Fruit fly (Drosophila melanogaster) whole organism, embryonic: ENCODE results near the gene dhd.

Experiments used
- Abd-B ChIP-seq: fragments of 200-800 bp; sonication (Bioruptor generic); optimal IDR thresholded peaks from 2 replicates; lab custom pipeline; 2018; ENCODE audit warnings: missing biosample characterization, mild to moderate bottlenecking, missing genetic modification characterization, moderate library complexity
- BEAF-32 ChIP-seq: fragments of 200-800 bp; sonication (Bioruptor generic); optimal IDR thresholded peaks from 3 replicates; lab custom pipeline; 2017; ENCODE audit warnings: missing biosample characterization, missing genetic modification characterization, mild to moderate bottlenecking, moderate library complexity, missing genetic modification reagents
- Bgb ChIP-seq: fragments of 200-800 bp; sonication (Bioruptor generic); IDR thresholded peaks from 2 replicates; pipeline ENCODE4 v1.3.6; 2022; ENCODE audit warnings: missing biosample characterization, missing genetic modification characterization; ENCODE audit not compliant: partially characterized antibody
- CG10147 ChIP-seq: fragments of 200-800 bp; sonication (Bioruptor generic); optimal IDR thresholded peaks from 2 replicates; lab custom pipeline; 2019; ENCODE audit warnings: missing biosample characterization, mild to moderate bottlenecking, missing genetic modification characterization, moderate library complexity
- CG10267 ChIP-seq: fragments of 200-800 bp; sonication (Bioruptor generic); optimal IDR thresholded peaks from 2 replicates; lab custom pipeline; 2018; ENCODE audit warnings: missing biosample characterization, mild to moderate bottlenecking, missing genetic modification characterization, moderate library complexity
- CG11560 ChIP-seq: fragments of 200-800 bp; sonication (Bioruptor generic); IDR thresholded peaks from 3 replicates; pipeline ENCODE4 v1.3.6; 2022; ENCODE audit warnings: missing biosample characterization, missing genetic modification characterization
- CG12236 ChIP-seq: fragments of 200-800 bp; sonication (Bioruptor generic); optimal IDR thresholded peaks from 2 replicates; lab custom pipeline; 2016; ENCODE audit warnings: missing biosample characterization, missing genetic modification characterization
- CG13287 ChIP-seq: fragments of 200-800 bp; sonication (Bioruptor generic); IDR thresholded peaks from 2 replicates; pipeline ENCODE4 v1.3.6; 2022; ENCODE audit warnings: missing biosample characterization, missing genetic modification characterization; ENCODE audit not compliant: partially characterized antibody
- CG17186 ChIP-seq: fragments of 200-800 bp; sonication (Bioruptor generic); optimal IDR thresholded peaks from 3 replicates; lab custom pipeline; 2017; ENCODE audit warnings: missing biosample characterization, missing genetic modification reagents, missing genetic modification characterization
- CG17361 ChIP-seq: fragments of 200-800 bp; sonication (Bioruptor generic); IDR thresholded peaks from 3 replicates; pipeline ENCODE4 v1.3.6; 2022; ENCODE audit warnings: missing biosample characterization, missing genetic modification characterization
- CG18476 ChIP-seq: fragments of 200-800 bp; sonication (Bioruptor generic); optimal IDR thresholded peaks from 2 replicates; lab custom pipeline; 2016; ENCODE audit warnings: missing biosample characterization, mild to moderate bottlenecking, missing genetic modification characterization
- CG2116 ChIP-seq: fragments of 200-800 bp; sonication (Bioruptor generic); optimal IDR thresholded peaks from 3 replicates; lab custom pipeline; 2018; ENCODE audit warnings: missing biosample characterization, mild to moderate bottlenecking, missing genetic modification characterization
- CG2120 ChIP-seq: fragments of 200-800 bp; sonication (Bioruptor generic); optimal IDR thresholded peaks from 3 replicates; lab custom pipeline; 2016; ENCODE audit warnings: missing biosample characterization, missing genetic modification characterization
- CG3281 ChIP-seq: fragments of 200-800 bp; sonication (Bioruptor generic); optimal IDR thresholded peaks from 3 replicates; lab custom pipeline; 2017; ENCODE audit warnings: missing biosample characterization, mild to moderate bottlenecking, missing genetic modification characterization
- CG33557 ChIP-seq: fragments of 200-800 bp; sonication (Bioruptor generic); optimal IDR thresholded peaks from 2 replicates; lab custom pipeline; 2019; ENCODE audit warnings: missing biosample characterization, mild to moderate bottlenecking, missing genetic modification characterization, moderate library complexity
- CG34224 ChIP-seq: fragments of 200-800 bp; sonication (Bioruptor generic); IDR thresholded peaks from 3 replicates; pipeline ENCODE4 v1.3.6; 2022; ENCODE audit warnings: missing biosample characterization, missing genetic modification characterization; ENCODE audit not compliant: partially characterized antibody
- CG3847 ChIP-seq: fragments of 200-800 bp; sonication (Bioruptor generic); IDR thresholded peaks from 2 replicates; pipeline ENCODE4 v1.3.6; 2022; ENCODE audit warnings: missing biosample characterization, missing genetic modification characterization
- CG3995 ChIP-seq: fragments of 200-800 bp; sonication (Bioruptor generic); optimal IDR thresholded peaks from 3 replicates; lab custom pipeline; 2016; ENCODE audit warnings: missing biosample characterization, missing genetic modification characterization
- CG5180 ChIP-seq: fragments of 200-800 bp; sonication (Bioruptor generic); optimal IDR thresholded peaks from 3 replicates; lab custom pipeline; 2017; ENCODE audit warnings: missing biosample characterization, missing genetic modification characterization, mild to moderate bottlenecking, moderate library complexity, missing genetic modification reagents
- CG8478 ChIP-seq: fragments of >200 bp; optimal IDR thresholded peaks from 2 replicates; lab custom pipeline; 2018
- CG9437 ChIP-seq: fragments of 200-800 bp; sonication (Bioruptor generic); optimal IDR thresholded peaks from 2 replicates; lab custom pipeline; 2018; ENCODE audit warnings: missing biosample characterization, mild to moderate bottlenecking, missing genetic modification characterization
- CG9727 ChIP-seq: fragments of 200-800 bp; sonication (Bioruptor generic); optimal IDR thresholded peaks from 3 replicates; lab custom pipeline; 2017; ENCODE audit warnings: missing biosample characterization, mild to moderate bottlenecking, missing genetic modification characterization
- CG9797 ChIP-seq: fragments of 200-800 bp; sonication (Bioruptor generic); optimal IDR thresholded peaks from 3 replicates; lab custom pipeline; 2018; ENCODE audit warnings: missing biosample characterization, mild to moderate bottlenecking, missing genetic modification characterization
- CHES-1-like ChIP-seq: fragments of 200-800 bp; sonication (Bioruptor generic); optimal IDR thresholded peaks from 2 replicates; lab custom pipeline; 2016; ENCODE audit warnings: missing biosample characterization, missing genetic modification characterization
- E2f1 ChIP-seq: fragments of 200-800 bp; sonication (Bioruptor generic); IDR thresholded peaks from 2 replicates; pipeline ENCODE4 v1.3.6; 2022; ENCODE audit warnings: missing biosample characterization, missing genetic modification characterization
- H2.0 ChIP-seq: fragments of 200-800 bp; sonication (Bioruptor generic); IDR thresholded peaks from 2 replicates; pipeline ENCODE4 v1.3.6; 2022; ENCODE audit warnings: missing biosample characterization, missing genetic modification characterization
- Hmr ChIP-seq: fragments of 200-800 bp; sonication (Bioruptor generic); optimal IDR thresholded peaks from 3 replicates; lab custom pipeline; 2017; ENCODE audit warnings: mild to moderate bottlenecking, missing biosample characterization, missing genetic modification reagents, missing genetic modification characterization
- Hr51 ChIP-seq, 2 experiments: fragments of 200-800 bp; sonication (Bioruptor generic); optimal IDR thresholded peaks; 2 replicates in 1 of 2; 3 replicates in 1 of 2; lab custom pipeline; 2016 to 2018; ENCODE audit warnings: missing biosample characterization in 2 of 2, missing genetic modification characterization in 2 of 2, mild to moderate bottlenecking in 1 of 2, moderate library complexity in 1 of 2
- Pdp1 ChIP-seq, 2 experiments: fragments of 200-800 bp; sonication (Bioruptor generic); optimal IDR thresholded peaks; 3 replicates each; lab custom pipeline; 2016; ENCODE audit warnings: missing biosample characterization in 2 of 2, missing genetic modification characterization in 2 of 2, mild to moderate bottlenecking in 1 of 2, moderate library complexity in 1 of 2
- Stat92E ChIP-seq, 3 experiments: fragments of >200 bp in 2 of 3; fragments of 200-800 bp in 1 of 3; sonication (Bioruptor generic) in 1 of 3; optimal IDR thresholded peaks; 2 replicates each; lab custom pipeline; 2017 to 2019; ENCODE audit warnings: missing biosample characterization in 3 of 3, missing genetic modification characterization in 3 of 3, mild to moderate bottlenecking in 1 of 3, moderate library complexity in 1 of 3
- abd-A ChIP-seq: fragments of 200-800 bp; sonication (Bioruptor generic); optimal IDR thresholded peaks from 3 replicates; lab custom pipeline; 2019; ENCODE audit warnings: missing biosample characterization, mild to moderate bottlenecking, missing genetic modification characterization, moderate library complexity
- dan ChIP-seq: fragments of 200-800 bp; sonication (Bioruptor generic); IDR thresholded peaks from 2 replicates; pipeline ENCODE4 v1.3.6; 2022; ENCODE audit warnings: missing biosample characterization, missing genetic modification characterization
- dati ChIP-seq: fragments of 200-800 bp; sonication (Bioruptor generic); IDR thresholded peaks from 2 replicates; pipeline ENCODE4 v1.3.6; 2022; ENCODE audit warnings: missing biosample characterization, missing genetic modification characterization
- exex ChIP-seq: fragments of 200-800 bp; sonication (Bioruptor generic); optimal IDR thresholded peaks from 4 replicates; lab custom pipeline; 2018; ENCODE audit warnings: missing biosample characterization, mild to moderate bottlenecking, missing genetic modification characterization, moderate library complexity
- gem ChIP-seq: fragments of 200-800 bp; sonication (Bioruptor generic); optimal IDR thresholded peaks from 2 replicates; lab custom pipeline; 2019; ENCODE audit warnings: missing biosample characterization, mild to moderate bottlenecking, missing genetic modification characterization, moderate library complexity
- gt ChIP-seq: fragments of 200-800 bp; sonication (Bioruptor generic); IDR thresholded peaks from 2 replicates; pipeline ENCODE4 v1.3.6; 2022; ENCODE audit warnings: missing biosample characterization, missing genetic modification characterization
- insv ChIP-seq, 2 experiments: fragments of 200-800 bp; sonication (Bioruptor generic); optimal IDR thresholded peaks; 3 replicates each; lab custom pipeline; 2016 to 2018; ENCODE audit warnings: missing biosample characterization in 2 of 2, missing genetic modification characterization in 2 of 2
- mld ChIP-seq: fragments of 200-800 bp; sonication (Bioruptor generic); IDR thresholded peaks from 3 replicates; pipeline ENCODE4 v1.3.6; 2022; ENCODE audit warnings: missing biosample characterization, missing genetic modification characterization; ENCODE audit not compliant: partially characterized antibody
- nau ChIP-seq: fragments of 200-800 bp; sonication (Bioruptor generic); optimal IDR thresholded peaks from 3 replicates; lab custom pipeline; 2017; ENCODE audit warnings: missing biosample characterization, mild to moderate bottlenecking, missing genetic modification characterization, missing genetic modification reagents
- pan ChIP-seq, 4 experiments: fragments of >200 bp in 3 of 4; fragments of 200-800 bp in 1 of 4; sonication (Bioruptor generic) in 1 of 4; optimal IDR thresholded peaks in 3 of 4; IDR thresholded peaks in 1 of 4; 2 replicates each; pipeline versions ENCODE4 v1.3.6 to Lab custom; 2017 to 2022; ENCODE audit warnings: missing biosample characterization in 2 of 4, missing genetic modification characterization in 2 of 4, mixed read lengths in 1 of 4
- pb ChIP-seq: fragments of 200-800 bp; sonication (Bioruptor generic); optimal IDR thresholded peaks from 3 replicates; lab custom pipeline; 2016; ENCODE audit warnings: missing biosample characterization, missing genetic modification characterization
- pfk ChIP-seq: fragments of 200-800 bp; sonication (Bioruptor generic); optimal IDR thresholded peaks from 2 replicates; lab custom pipeline; 2018; ENCODE audit warnings: missing biosample characterization, mild to moderate bottlenecking, missing genetic modification characterization, moderate library complexity
- pros ChIP-seq: fragments of 200-800 bp; sonication (Bioruptor generic); optimal IDR thresholded peaks from 3 replicates; lab custom pipeline; 2019; ENCODE audit warnings: missing biosample characterization, mild to moderate bottlenecking, missing genetic modification characterization, moderate library complexity
- sima ChIP-seq: fragments of 200-800 bp; sonication (Bioruptor generic); optimal IDR thresholded peaks from 2 replicates; lab custom pipeline; 2016; ENCODE audit warnings: missing biosample characterization, missing genetic modification characterization
- stc ChIP-seq: fragments of 200-800 bp; sonication (Bioruptor generic); IDR thresholded peaks from 2 replicates; pipeline ENCODE4 v1.3.6; 2022; ENCODE audit warnings: missing biosample characterization, missing genetic modification characterization
- tio ChIP-seq: fragments of 200-800 bp; sonication (Bioruptor generic); optimal IDR thresholded peaks from 2 replicates; lab custom pipeline; 2017; ENCODE audit warnings: missing biosample characterization, missing genetic modification characterization, inconsistent platforms
- tna ChIP-seq: fragments of 200-800 bp; sonication (Bioruptor generic); IDR thresholded peaks from 2 replicates; pipeline ENCODE4 v1.3.6; 2022; ENCODE audit warnings: missing biosample characterization, missing genetic modification characterization; ENCODE audit not compliant: partially characterized antibody
- vvl ChIP-seq: fragments of 200-800 bp; sonication (Bioruptor generic); IDR thresholded peaks from 2 replicates; pipeline ENCODE4 v1.3.6; 2022; ENCODE audit warnings: missing biosample characterization, missing genetic modification characterization
- z ChIP-seq: fragments of 200-800 bp; sonication (Bioruptor generic); IDR thresholded peaks from 3 replicates; pipeline ENCODE4 v1.3.6; 2022; ENCODE audit warnings: missing biosample characterization, missing genetic modification characterization

The dhd gene

dm6 chrX:5336722-5337121 lies 24.8 kb downstream of the dhd start (continued):
- TF ChIP-seq abd-A (tag; lab: Kevin White, UChicago) (no peak), CG34224 (GFP tag; lab: Robert Waterston, UW) (no peak), CG13287 (GFP tag; lab: Robert Waterston, UW) (no peak), z (GFP tag; lab: Robert Waterston, UW) (no peak), Hmr (GFP tag; lab: Kevin White, UChicago) (peak; percentile 67), nau (GFP tag; lab: Kevin White, UChicago) (peak; percentile 10), CG10267 (no peak), CG11560 (tag; lab: Robert Waterston, UW) (no peak), CG8478 (lab: Kevin White, UChicago) (no peak), pfk (GFP tag; lab: Kevin White, UChicago) (no peak), Stat92E (GFP tag; optimal IDR thresholded peaks at IDR 0.05; lab: Kevin White, UChicago) (no peak), Hr51 (GFP tag; optimal IDR thresholded peaks at IDR 0.05; lab: Kevin White, UChicago) (peak in 1 of 2 experiments; percentile 64), gem (tag; lab: Kevin White, UChicago) (peak; percentile 67), H2.0 (GFP tag; lab: Robert Waterston, UW) (no peak), CG2116 (no peak), Bgb (no peak), CG33557 (GFP tag; lab: Kevin White, UChicago) (no peak), sima (GFP tag; lab: Kevin White, UChicago) (no peak), CG12236 (GFP tag; lab: Kevin White, UChicago) (no peak), CG3847 (GFP tag; lab: Robert Waterston, UW) (0 out of 2 replicates have a peak, but pooled peaks have one; percentile 23), pros (no peak), CG3281 (peak; percentile 76), vvl (GFP tag; lab: Robert Waterston, UW) (0 out of 2 replicates have a peak, but pooled peaks have one; percentile 40), dan (no peak), CG17361 (GFP tag; lab: Robert Waterston, UW) (peak; percentile 54; the same call in 2 of the 3 replicates), CG5180 (GFP tag; lab: Kevin White, UChicago) (peak; percentile 17), pb (GFP tag; lab: Kevin White, UChicago) (no peak), insv (GFP tag; optimal IDR thresholded peaks at IDR 0.05; lab: Kevin White, UChicago) (no peak), CG9437 (GFP tag; lab: Kevin White, UChicago) (no peak), CG3995 (GFP tag; lab: Kevin White, UChicago) (no peak), Pdp1 (GFP tag; optimal IDR thresholded peaks at IDR 0.05; lab: Kevin White, UChicago) (peak in 1 of 2 experiments; percentile 29), dati (GFP tag; lab: Robert Waterston, UW) (no peak), CG9727 (peak; percentile 44), Abd-B (peak; percentile 27), CG10147 (GFP tag; lab: Kevin White, UChicago) (peak; percentile 50), BEAF-32 (GFP tag; lab: Kevin White, UChicago) (no peak), E2f1 (GFP tag; lab: Robert Waterston, UW) (no peak), CHES-1-like (GFP tag; lab: Kevin White, UChicago) (no peak), stc (GFP tag; lab: Robert Waterston, UW) (no peak), CG9797 (GFP tag; lab: Kevin White, UChicago) (no peak), CG2120 (GFP tag; lab: Kevin White, UChicago) (peak; percentile 70), CG17186 (no peak), CG18476 (GFP tag; lab: Kevin White, UChicago) (peak; percentile 12), pan (optimal IDR thresholded peaks at IDR 0.05; lab: Kevin White, UChicago) (no peak), pan (GFP tag; optimal IDR thresholded peaks at IDR 0.05 in 1 of 2, IDR thresholded peaks at IDR 0.05 in 1 of 2) (no peak), mld (GFP tag; lab: Robert Waterston, UW) (no peak), exex (peak; percentile 24), tna (GFP tag; lab: Robert Waterston, UW) (no peak), tio (GFP tag; lab: Kevin White, UChicago) (no peak), gt (GFP tag; lab: Robert Waterston, UW) (no peak)
